Fruit fly (Drosophila melanogaster): ENCODE data around the gene CG15803.

dm6 chr3R:18395694-18396093 is 35.2 kb upstream of the CG15803 start:
- TF ChIP-seq CG8478 (optimal IDR thresholded peaks at IDR 0.05) (no peak), CTCF (optimal IDR thresholded peaks at IDR 0.05) (no peak)

All from S2 (cell line).